Fruit fly (Drosophila melanogaster) whole organism, pupa: ENCODE results near the gene Cyt-c1L.

Source experiments
- CG10348 ChIP-seq: fragments of 200-800 bp; sonication (Bioruptor generic); IDR thresholded peaks from 2 replicates; pipeline ENCODE4 v1.3.6; 2022; ENCODE audit warnings: missing biosample characterization, missing genetic modification characterization
- CG13204 ChIP-seq: fragments of 200-800 bp; sonication (Bioruptor generic); optimal IDR thresholded peaks from 2 replicates; lab custom pipeline; 2018; ENCODE audit warnings: missing biosample characterization, mild to moderate bottlenecking, missing genetic modification characterization, moderate library complexity
- CG14655 ChIP-seq: fragments of 200-800 bp; sonication (Bioruptor generic); optimal IDR thresholded peaks from 3 replicates; lab custom pipeline; 2017; ENCODE audit warnings: mild to moderate bottlenecking, missing biosample characterization, missing genetic modification reagents, missing genetic modification characterization
- CG34367 ChIP-seq: fragments of 200-800 bp; sonication (Bioruptor generic); optimal IDR thresholded peaks from 2 replicates; lab custom pipeline; 2018; ENCODE audit warnings: missing biosample characterization, mild to moderate bottlenecking, missing genetic modification characterization
- CG8301 ChIP-seq: fragments of 200-800 bp; sonication (Bioruptor generic); optimal IDR thresholded peaks from 2 replicates; lab custom pipeline; 2018; ENCODE audit warnings: missing biosample characterization, mild to moderate bottlenecking, missing genetic modification characterization
- CG9948 ChIP-seq: fragments of 200-800 bp; sonication (Bioruptor generic); optimal IDR thresholded peaks from 2 replicates; lab custom pipeline; 2018; ENCODE audit warnings: missing biosample characterization, mild to moderate bottlenecking, missing genetic modification characterization, moderate library complexity
- EcR ChIP-seq: fragments of 200-800 bp; sonication (Bioruptor generic); optimal IDR thresholded peaks from 3 replicates; lab custom pipeline; 2019; ENCODE audit warnings: missing biosample characterization, missing genetic modification characterization, mild to moderate bottlenecking, moderate library complexity, missing genetic modification reagents
- Pif1A ChIP-seq: fragments of 200-800 bp; sonication (Bioruptor generic); optimal IDR thresholded peaks from 3 replicates; lab custom pipeline; 2016; ENCODE audit warnings: missing biosample characterization, missing genetic modification characterization
- Snoo ChIP-seq: fragments of 200-800 bp; sonication (Bioruptor generic); optimal IDR thresholded peaks from 3 replicates; lab custom pipeline; 2017; ENCODE audit warnings: missing biosample characterization, mild to moderate bottlenecking, missing genetic modification characterization, inconsistent platforms
- fd96Ca ChIP-seq: fragments of 200-800 bp; sonication (Bioruptor generic); IDR thresholded peaks from 3 replicates; pipeline ENCODE4 v1.3.6; 2022; ENCODE audit warnings: missing biosample characterization, missing genetic modification characterization
- gl ChIP-seq: fragments of 200-800 bp; sonication (Bioruptor generic); optimal IDR thresholded peaks from 2 replicates; lab custom pipeline; 2018; ENCODE audit warnings: missing biosample characterization, mild to moderate bottlenecking, missing genetic modification characterization

DNA sequence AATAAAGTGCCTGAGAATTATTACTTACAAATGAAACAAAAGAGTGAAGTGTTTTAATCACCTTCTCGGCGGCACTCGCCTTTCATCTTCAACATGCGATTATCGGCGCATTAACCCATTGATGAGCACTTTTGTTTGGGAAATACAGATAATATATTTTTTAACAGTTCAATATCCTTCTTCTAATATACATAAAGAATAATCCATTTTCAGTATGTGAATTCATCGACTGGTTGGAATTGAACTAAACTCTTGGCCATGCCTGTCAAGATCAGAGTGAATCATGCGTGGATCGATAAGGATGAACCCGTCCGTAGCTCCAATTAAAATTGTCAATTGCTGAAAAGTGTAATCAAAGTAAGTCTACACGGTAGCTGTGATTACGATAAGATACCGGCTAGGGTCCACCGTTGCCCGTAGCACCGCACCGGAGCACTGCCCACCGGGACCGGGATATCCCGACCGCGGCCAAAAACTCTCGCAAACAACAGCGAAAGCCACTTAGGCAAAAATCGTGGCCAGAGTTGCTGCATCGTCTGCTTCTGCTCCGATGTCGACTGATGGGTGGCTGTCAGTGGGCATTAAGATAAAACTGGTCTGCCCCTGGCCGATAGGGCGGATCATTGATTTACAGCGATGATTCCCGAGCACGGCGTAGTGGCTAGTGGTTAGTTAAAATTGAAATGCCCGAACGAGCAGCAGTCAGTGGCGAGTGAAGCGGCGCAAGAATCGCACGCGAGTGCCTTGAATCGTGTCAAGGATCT, 38.8 kb downstream of the Cyt-c1L start, which contains the start of gene CG11898:
- TF ChIP-seq CG13204 (GFP tag; lab: Kevin White, UChicago) = no peak
- no peak for TF ChIP-seq fd96Ca (GFP tag; lab: Robert Waterston, UW)
- TF ChIP-seq CG34367 (tag; lab: Kevin White, UChicago) = no peak
- no peak for TF ChIP-seq EcR (GFP tag; lab: Kevin White, UChicago)
- no peak for TF ChIP-seq CG10348 (GFP tag; lab: Robert Waterston, UW)
- no peak for TF ChIP-seq CG8301 (tag; lab: Kevin White, UChicago)
- TF ChIP-seq Snoo = no peak
- no peak for TF ChIP-seq Pif1A (GFP tag; lab: Kevin White, UChicago)
- TF ChIP-seq CG9948 (tag; lab: Kevin White, UChicago) = no peak
- TF ChIP-seq CG14655 (GFP tag; lab: Kevin White, UChicago) = no peak
- TF ChIP-seq gl = no peak
